Fruit fly (Drosophila melanogaster) whole organism, adult: ENCODE measurements around the gene Irk2.

Experiments used
- CG14711 ChIP-seq: fragments of 200-800 bp; sonication (Bioruptor generic); optimal IDR thresholded peaks from 2 replicates; lab custom pipeline; 2018; ENCODE audit warnings: missing biosample characterization, mild to moderate bottlenecking, missing genetic modification characterization, moderate library complexity
- CG7045 ChIP-seq: fragments of 200-800 bp; sonication (Bioruptor generic); optimal IDR thresholded peaks from 2 replicates; lab custom pipeline; 2017; ENCODE audit warnings: missing biosample characterization, mild to moderate bottlenecking, missing genetic modification characterization
- Clk ChIP-seq: fragments of 200-800 bp; sonication (Bioruptor generic); optimal IDR thresholded peaks from 2 replicates; lab custom pipeline; 2017; ENCODE audit warnings: missing biosample characterization, missing genetic modification characterization
- Crg-1 ChIP-seq: fragments of 200-800 bp; sonication (Bioruptor generic); optimal IDR thresholded peaks from 2 replicates; lab custom pipeline; 2016; ENCODE audit warnings: missing biosample characterization, missing genetic modification characterization
- cic ChIP-seq: fragments of 200-800 bp; sonication (Bioruptor generic); optimal IDR thresholded peaks from 2 replicates; lab custom pipeline; 2017; ENCODE audit warnings: missing biosample characterization, mild to moderate bottlenecking, missing genetic modification characterization, moderate library complexity

DNA sequence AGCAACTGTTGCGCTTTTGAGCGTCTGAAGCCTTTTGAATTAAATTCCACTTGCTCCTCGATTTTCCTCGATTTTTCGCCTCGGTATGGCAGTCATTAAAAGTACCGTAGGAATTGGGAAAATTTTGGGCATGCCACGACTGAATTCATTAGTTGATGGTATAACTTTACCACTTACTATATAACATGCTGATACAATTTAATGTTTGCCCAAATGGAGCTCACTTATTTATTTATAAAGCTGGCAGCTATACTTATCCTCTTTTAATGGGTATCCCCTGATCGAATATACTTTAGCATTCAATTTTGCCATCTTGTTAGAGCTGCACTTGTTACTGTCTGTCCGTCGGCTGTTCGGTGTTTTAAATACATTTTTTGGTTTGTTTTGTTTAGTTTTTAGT, 8.2 kb upstream of the Irk2 start:
- TF ChIP-seq cic (GFP tag; lab: Kevin White, UChicago) (no peak), CG7045 (GFP tag; lab: Kevin White, UChicago) (no peak), Crg-1 (no peak), CG14711 (tag; lab: Kevin White, UChicago) (no peak), Clk (GFP tag; lab: Kevin White, UChicago) (no peak)
